Fruit fly (Drosophila melanogaster) whole organism, adult: ENCODE measurements around the gene shv.

ENCODE experiments used
- CG11617 ChIP-seq: fragments of 200-800 bp; sonication (Bioruptor generic); optimal IDR thresholded peaks from 2 replicates; lab custom pipeline; 2017; ENCODE audit warnings: mild to moderate bottlenecking, missing biosample characterization, missing genetic modification reagents, missing genetic modification characterization
- CG12768 ChIP-seq: fragments of 200-800 bp; sonication (Bioruptor generic); optimal IDR thresholded peaks from 2 replicates; lab custom pipeline; 2017; ENCODE audit warnings: missing biosample characterization, missing genetic modification characterization, mild to moderate bottlenecking, moderate library complexity, missing genetic modification reagents
- CG14711 ChIP-seq: fragments of 200-800 bp; sonication (Bioruptor generic); optimal IDR thresholded peaks from 2 replicates; lab custom pipeline; 2018; ENCODE audit warnings: missing biosample characterization, mild to moderate bottlenecking, missing genetic modification characterization, moderate library complexity
- CG1620 ChIP-seq: fragments of 200-800 bp; sonication (Bioruptor generic); optimal IDR thresholded peaks from 2 replicates; lab custom pipeline; 2016; ENCODE audit warnings: missing biosample characterization, missing genetic modification characterization
- CG33017 ChIP-seq: fragments of 200-800 bp; sonication (Bioruptor generic); optimal IDR thresholded peaks from 2 replicates; lab custom pipeline; 2018; ENCODE audit warnings: missing biosample characterization, mild to moderate bottlenecking, missing genetic modification characterization, moderate library complexity
- CG5204 ChIP-seq: fragments of 200-800 bp; sonication (Bioruptor generic); optimal IDR thresholded peaks from 2 replicates; lab custom pipeline; 2016; ENCODE audit warnings: missing biosample characterization, missing genetic modification characterization
- CG7045 ChIP-seq: fragments of 200-800 bp; sonication (Bioruptor generic); optimal IDR thresholded peaks from 2 replicates; lab custom pipeline; 2017; ENCODE audit warnings: missing biosample characterization, mild to moderate bottlenecking, missing genetic modification characterization
- CG7101 ChIP-seq: fragments of 200-800 bp; sonication (Bioruptor generic); optimal IDR thresholded peaks from 2 replicates; lab custom pipeline; 2018; ENCODE audit warnings: missing biosample characterization, mild to moderate bottlenecking, missing genetic modification characterization, moderate library complexity
- Clk ChIP-seq: fragments of 200-800 bp; sonication (Bioruptor generic); optimal IDR thresholded peaks from 2 replicates; lab custom pipeline; 2017; ENCODE audit warnings: missing biosample characterization, missing genetic modification characterization
- Crg-1 ChIP-seq: fragments of 200-800 bp; sonication (Bioruptor generic); optimal IDR thresholded peaks from 2 replicates; lab custom pipeline; 2016; ENCODE audit warnings: missing biosample characterization, missing genetic modification characterization
- Hr96 ChIP-seq: fragments of 200-800 bp; sonication (Bioruptor generic); optimal IDR thresholded peaks from 2 replicates; lab custom pipeline; 2016; ENCODE audit warnings: missing biosample characterization, missing genetic modification characterization
- Mnt ChIP-seq: fragments of 200-800 bp; sonication (Bioruptor generic); optimal IDR thresholded peaks from 2 replicates; lab custom pipeline; 2016; ENCODE audit warnings: missing biosample characterization, mild to moderate bottlenecking, missing genetic modification characterization
- bab1 ChIP-seq: fragments of 200-800 bp; sonication (Bioruptor generic); optimal IDR thresholded peaks from 3 replicates; lab custom pipeline; 2019; ENCODE audit warnings: missing biosample characterization, mild to moderate bottlenecking, missing genetic modification characterization, moderate library complexity
- cic ChIP-seq: fragments of 200-800 bp; sonication (Bioruptor generic); optimal IDR thresholded peaks from 2 replicates; lab custom pipeline; 2017; ENCODE audit warnings: missing biosample characterization, mild to moderate bottlenecking, missing genetic modification characterization, moderate library complexity
- cnc ChIP-seq, 2 experiments: fragments of >200 bp; optimal IDR thresholded peaks; 2 replicates each; lab custom pipeline; 2017
- kay ChIP-seq: fragments of 200-800 bp; sonication (Bioruptor generic); peaks from one replicate; lab custom pipeline; 2016; ENCODE audit warnings: missing biosample characterization, missing genetic modification characterization, borderline replicate concordance
- ovo ChIP-seq: fragments of 200-800 bp; sonication (Bioruptor generic); optimal IDR thresholded peaks from 2 replicates; lab custom pipeline; 2016; ENCODE audit warnings: missing biosample characterization, missing genetic modification characterization
- pad ChIP-seq: fragments of 200-800 bp; sonication (Bioruptor generic); optimal IDR thresholded peaks from 3 replicates; lab custom pipeline; 2017; ENCODE audit warnings: missing biosample characterization, missing genetic modification characterization, mild to moderate bottlenecking, moderate library complexity, missing genetic modification reagents
- tj ChIP-seq: fragments of 200-800 bp; sonication (Bioruptor generic); optimal IDR thresholded peaks from 3 replicates; lab custom pipeline; 2017; ENCODE audit warnings: missing biosample characterization, mild to moderate bottlenecking, missing genetic modification characterization, moderate library complexity
- toe ChIP-seq: fragments of 200-800 bp; sonication (Bioruptor generic); optimal IDR thresholded peaks from 2 replicates; lab custom pipeline; 2016; ENCODE audit warnings: missing biosample characterization, missing genetic modification characterization

The shv gene

DNA sequence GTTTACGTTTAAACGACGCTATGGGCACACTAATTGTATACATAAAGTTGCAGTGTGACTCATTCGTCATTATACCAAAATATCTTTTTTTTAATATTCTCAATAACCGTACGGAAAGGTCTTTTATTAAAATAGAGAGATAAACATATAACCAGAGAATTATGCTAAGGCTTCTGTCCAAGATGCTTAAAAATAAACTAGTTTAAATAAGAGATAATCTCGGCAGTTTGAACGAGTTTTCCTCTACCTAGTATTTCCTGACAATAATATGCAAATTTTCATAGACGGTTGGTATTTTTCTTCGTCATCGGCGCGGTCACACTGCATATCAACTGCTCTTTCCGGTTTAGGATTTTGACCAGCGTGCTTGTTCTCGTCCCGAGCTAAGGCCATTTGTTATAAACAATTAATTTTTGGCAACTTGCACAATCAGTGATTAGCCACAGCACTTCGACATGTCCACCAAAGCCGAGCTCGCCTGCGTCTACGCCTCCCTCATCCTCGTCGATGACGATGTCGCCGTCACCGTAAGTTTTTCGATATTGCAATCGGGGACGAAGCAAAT, 33.2 kb upstream of the shv start, which contains the start of the genes CG13690 and RpLP1:
CG13690 (minus strand) TSS at position 33 of the 565 bp plus-strand sequence.
RpLP1 (plus strand) TSS at position 333 of the 565 bp plus-strand sequence.
- TF ChIP-seq CG5204 (no peak), CG7045 (GFP tag; lab: Kevin White, UChicago) (peak; percentile 83), CG33017 (tag; lab: Kevin White, UChicago) (peak; percentile 76), tj (GFP tag; lab: Kevin White, UChicago) (peak; percentile 66), CG12768 (GFP tag; lab: Kevin White, UChicago) (peak; percentile 78), toe (GFP tag; lab: Kevin White, UChicago) (peak; percentile 58), CG14711 (tag; lab: Kevin White, UChicago) (peak; percentile 67), Crg-1 (peak; percentile 76), cnc (optimal IDR thresholded peaks at IDR 0.05; lab: Kevin White, UChicago) (no peak), Hr96 (GFP tag; lab: Kevin White, UChicago) (peak; percentile 87), bab1 (peak; percentile 87), kay (GFP tag; lab: Kevin White, UChicago) (peak; percentile 100), CG7101 (tag; lab: Kevin White, UChicago) (peak; percentile 86), Clk (GFP tag; lab: Kevin White, UChicago) (peak; percentile 26), pad (GFP tag; lab: Kevin White, UChicago) (peak; percentile 67), cic (GFP tag; lab: Kevin White, UChicago) (peak; percentile 68), ovo (peak; percentile 68), CG11617 (peak; percentile 92), CG1620 (GFP tag; lab: Kevin White, UChicago) (peak; percentile 71), Mnt (GFP tag; lab: Kevin White, UChicago) (peak; percentile 83)

DNA sequence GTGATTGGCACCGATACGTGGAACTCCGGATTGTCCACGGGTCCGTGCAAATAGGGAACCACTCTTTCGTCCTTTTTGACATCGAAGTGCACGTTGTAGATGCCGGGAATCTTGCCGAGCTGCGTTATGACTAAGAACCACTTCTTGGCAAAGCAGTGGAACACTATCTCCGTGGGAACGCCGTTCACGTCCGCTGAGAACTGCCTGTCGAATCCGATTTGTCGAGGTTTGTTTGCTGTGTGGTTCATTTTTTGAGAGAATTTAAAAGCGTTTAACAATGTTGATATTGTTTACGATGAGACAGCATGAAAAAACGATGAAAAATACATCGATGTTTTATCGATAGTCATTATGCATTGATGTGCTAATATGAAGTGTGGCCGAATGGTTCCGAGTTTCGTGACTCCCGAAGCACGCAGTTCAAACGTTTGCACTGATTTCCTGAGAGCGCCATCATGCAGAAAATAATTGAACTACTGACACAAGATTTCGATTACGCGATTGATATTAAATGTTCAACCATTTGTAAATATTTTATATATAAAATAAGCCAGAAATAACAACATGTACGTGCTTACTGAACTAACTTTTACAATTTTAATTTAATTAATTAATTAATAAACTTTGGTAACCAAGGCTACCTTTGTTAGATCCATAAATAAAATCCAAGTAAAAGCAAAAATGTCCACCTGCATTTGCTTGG, 31.6 kb upstream of the shv start, which contains the start of the genes CG11885 and CG13692:
CG11885 (minus strand) TSS at position 332 of the 703 bp plus-strand sequence.
CG13692 (plus strand) TSS at position 653 of the 703 bp plus-strand sequence.
- TF ChIP-seq Hr96 (GFP tag; lab: Kevin White, UChicago) = no peak
- peak; percentile 21 for TF ChIP-seq CG12768 (GFP tag; lab: Kevin White, UChicago)
- TF ChIP-seq tj (GFP tag; lab: Kevin White, UChicago) = peak; percentile 77
- TF ChIP-seq Mnt (GFP tag; lab: Kevin White, UChicago) = peak; percentile 81
- no peak for TF ChIP-seq CG33017 (tag; lab: Kevin White, UChicago)
- peak; percentile 63 for TF ChIP-seq CG7101 (tag; lab: Kevin White, UChicago)
- peak; percentile 39 for TF ChIP-seq cic (GFP tag; lab: Kevin White, UChicago)
- no peak for TF ChIP-seq Crg-1
- peak; percentile 1 for TF ChIP-seq CG14711 (tag; lab: Kevin White, UChicago)
- TF ChIP-seq bab1 = peak; percentile 73
- no peak for TF ChIP-seq toe (GFP tag; lab: Kevin White, UChicago)
- no peak for TF ChIP-seq kay (GFP tag; lab: Kevin White, UChicago)
- no peak for TF ChIP-seq ovo
- peak; percentile 88 to 93 for TF ChIP-seq cnc (optimal IDR thresholded peaks at IDR 0.05; lab: Kevin White, UChicago)
- TF ChIP-seq pad (GFP tag; lab: Kevin White, UChicago) = peak; percentile 41
- no peak for TF ChIP-seq CG7045 (GFP tag; lab: Kevin White, UChicago)

- TF ChIP-seq tj (GFP tag; lab: Kevin White, UChicago) (no peak), kay (GFP tag; lab: Kevin White, UChicago) (no peak), CG12768 (GFP tag; lab: Kevin White, UChicago) (no peak), Hr96 (GFP tag; lab: Kevin White, UChicago) (no peak), bab1 (no peak), ovo (no peak), CG11617 (no peak), CG1620 (GFP tag; lab: Kevin White, UChicago) (no peak), pad (GFP tag; lab: Kevin White, UChicago) (no peak), CG7101 (tag; lab: Kevin White, UChicago) (no peak), CG14711 (tag; lab: Kevin White, UChicago) (no peak), cnc (optimal IDR thresholded peaks at IDR 0.05; lab: Kevin White, UChicago) (no peak), Crg-1 (no peak), cic (GFP tag; lab: Kevin White, UChicago) (no peak)
Measured at dm6 chr2L:422573-422972, 30.3 kb upstream of the shv start, which contains the start of gene BBS8. TSS of gene BBS8 (plus strand) at chr2L:422873.

- TF ChIP-seq cnc (optimal IDR thresholded peaks at IDR 0.05; lab: Kevin White, UChicago) (no peak), pad (GFP tag; lab: Kevin White, UChicago) (no peak), CG5204 (no peak), CG7045 (GFP tag; lab: Kevin White, UChicago) (no peak)
Measured at dm6 chr2L:423160-423559, 29.7 kb upstream of the shv start.

DNA sequence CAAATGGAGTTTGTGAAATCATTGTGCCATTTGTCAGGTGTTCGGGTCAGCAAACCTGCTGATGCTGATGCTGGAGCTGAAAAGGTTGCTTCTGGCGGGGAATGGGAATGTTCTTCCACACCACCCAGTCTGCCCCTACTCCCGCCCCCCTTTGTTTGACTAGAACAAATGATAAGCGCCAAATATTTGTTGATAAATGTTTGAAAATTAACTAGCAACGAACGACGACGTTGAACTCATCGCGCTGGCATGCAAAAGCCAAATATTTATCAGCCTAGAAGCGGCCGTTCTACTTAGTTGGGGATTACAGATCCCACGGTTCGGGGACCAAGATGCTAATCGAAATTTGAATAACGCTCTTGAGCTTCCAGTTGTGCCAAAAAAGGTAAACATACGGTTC, 27.4 kb upstream of the shv start:
- TF ChIP-seq Mnt (GFP tag; lab: Kevin White, UChicago) (no peak), tj (GFP tag; lab: Kevin White, UChicago) (no peak), toe (GFP tag; lab: Kevin White, UChicago) (no peak), CG5204 (no peak), bab1 (no peak), kay (GFP tag; lab: Kevin White, UChicago) (no peak), CG1620 (GFP tag; lab: Kevin White, UChicago) (no peak)
